Worm (Caenorhabditis elegans): Measurements from ENCODE around the gene cdo-1.

DNA sequence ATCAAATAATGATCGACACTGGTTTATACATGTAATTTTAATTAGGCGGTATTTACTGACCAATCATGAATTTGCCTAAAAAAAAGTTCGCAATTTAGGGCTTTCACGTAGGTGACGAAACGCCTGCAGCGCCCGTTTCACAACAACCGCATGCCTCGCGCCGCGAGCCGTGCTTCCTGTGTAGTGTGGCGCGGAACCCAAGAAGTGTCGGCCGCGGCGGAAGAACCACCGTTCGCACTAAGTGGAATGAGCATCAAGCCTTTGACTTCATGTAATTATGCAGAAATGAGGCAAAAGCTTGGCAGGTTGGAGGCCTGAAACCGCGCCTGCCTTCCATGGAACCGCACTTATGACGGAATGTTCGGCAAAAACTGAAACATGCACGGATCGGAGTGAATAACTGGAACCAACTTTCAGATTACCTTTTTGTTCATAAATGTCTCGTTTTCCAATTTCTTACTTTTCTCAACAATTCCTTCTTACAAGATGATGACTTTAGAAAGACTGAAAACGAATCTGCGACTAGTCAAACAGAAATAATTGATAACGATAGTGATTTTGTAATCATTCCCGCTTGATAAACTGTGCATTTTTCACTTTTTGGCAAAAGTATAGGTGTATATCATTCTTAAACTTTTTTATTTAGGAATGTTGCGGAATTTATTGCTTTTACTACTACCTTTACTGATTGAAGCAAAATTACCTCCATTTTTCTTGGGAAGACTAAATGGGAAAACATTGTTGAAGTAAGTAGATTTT lies 8.8 kb upstream of the cdo-1 start, which contains the start of gene F56F10.1:
- TF ChIP-seq pha-4 (tag; optimal IDR thresholded peaks at IDR 0.05) (no peak), tbx-2 (tag; optimal IDR thresholded peaks at IDR 0.05) (no peak), ceh-82 (tag; optimal IDR thresholded peaks at IDR 0.05) (no peak), nhr-12 (tag; optimal IDR thresholded peaks at IDR 0.05) (no peak), nfya-1 (tag; optimal IDR thresholded peaks at IDR 0.05; ENCODE audit: insufficient read depth) (no peak), egl-5 (tag; optimal IDR thresholded peaks at IDR 0.05) (no peak), nhr-11 (tag; optimal IDR thresholded peaks at IDR 0.05) (no peak), ama-1 (optimal IDR thresholded peaks at IDR 0.05) (no peak), nhr-76 (tag; optimal IDR thresholded peaks at IDR 0.05) (no peak), snpc-4 (tag; optimal IDR thresholded peaks at IDR 0.05) (peak; percentile 53), skn-1 (tag; optimal IDR thresholded peaks at IDR 0.05) (peak; percentile 47), fkh-10 (GFP tag; optimal IDR thresholded peaks at IDR 0.05) (no peak), zag-1 (tag; optimal IDR thresholded peaks at IDR 0.05) (no peak)
